Worm (Caenorhabditis elegans) whole organism, early embryonic: Measurements from ENCODE around the gene B0432.10.

ENCODE experiments used
- F13C5.2 ChIP-seq: sonication (generic microtip); optimal IDR thresholded peaks from 2 replicates; lab custom pipeline; 2017; ENCODE audit warnings: mild to moderate bottlenecking, missing genetic modification characterization, inconsistent platforms, missing compliant biosample characterization
- aly-1 ChIP-seq: sonication (generic microtip); optimal IDR thresholded peaks from 2 replicates; lab custom pipeline; 2016; ENCODE audit warnings: missing genetic modification characterization, missing compliant biosample characterization
- ama-1 ChIP-seq: fragments of 150-350 bp; optimal IDR thresholded peaks from 2 replicates; lab custom pipeline; 2014
- ceh-36 ChIP-seq: sonication (generic microtip); optimal IDR thresholded peaks from 2 replicates; lab custom pipeline; 2016; ENCODE audit warnings: missing genetic modification characterization, inconsistent platforms, missing compliant biosample characterization
- ets-7 ChIP-seq: sonication (generic microtip); optimal IDR thresholded peaks from 2 replicates; lab custom pipeline; 2016; ENCODE audit warnings: missing genotype, missing genetic modification characterization, missing compliant biosample characterization
- flt-1 ChIP-seq: fragments of 200-800 bp; sonication (Bioruptor generic); IDR thresholded peaks from 2 replicates; pipeline ENCODE4 v1.3.6; 2022; ENCODE audit warnings: missing genetic modification characterization, missing compliant biosample characterization
- hmg-4 ChIP-seq: fragments of 200-800 bp; sonication (Bioruptor generic); optimal IDR thresholded peaks from 2 replicates; lab custom pipeline; 2018; ENCODE audit warnings: mild to moderate bottlenecking, missing genetic modification characterization, missing compliant biosample characterization
- hnd-1 ChIP-seq: sonication (generic microtip); optimal IDR thresholded peaks from 2 replicates; lab custom pipeline; 2016; ENCODE audit warnings: missing genetic modification characterization, missing compliant biosample characterization
- pes-1 ChIP-seq: fragments of 200-800 bp; sonication (Bioruptor generic); IDR thresholded peaks from 2 replicates; pipeline ENCODE4 v1.3.6; 2022; ENCODE audit warnings: missing genetic modification reagents, missing genetic modification characterization, missing compliant biosample characterization
- scrt-1 ChIP-seq: fragments of 200-800 bp; sonication (Bioruptor generic); IDR thresholded peaks from 2 replicates; pipeline ENCODE4 v1.3.6; 2022; ENCODE audit warnings: missing genetic modification characterization, missing compliant biosample characterization
- sea-1 ChIP-seq: fragments of 200-800 bp; sonication (Bioruptor generic); conservative IDR thresholded peaks from 2 replicates; pipeline ENCODE4 v1.3.6; 2022; ENCODE audit warnings: missing genetic modification characterization, missing compliant biosample characterization
- tbx-37 ChIP-seq: fragments of 200-800 bp; sonication (Bioruptor generic); conservative IDR thresholded peaks from 2 replicates; pipeline ENCODE4 v1.3.6; 2022; ENCODE audit warnings: missing genetic modification reagents, missing genetic modification characterization, missing compliant biosample characterization
- tra-4 ChIP-seq: sonication (generic microtip); optimal IDR thresholded peaks from 2 replicates; lab custom pipeline; 2017; ENCODE audit warnings: missing genetic modification characterization, missing compliant biosample characterization

- TF ChIP-seq ama-1 (lab: Kevin White, UChicago) = no peak
- TF ChIP-seq flt-1 (GFP tag; lab: Robert Waterston, UW) = no peak
- no peak for TF ChIP-seq pes-1 (GFP tag; lab: Robert Waterston, UW)
- TF ChIP-seq aly-1 = no peak
- TF ChIP-seq scrt-1 = no peak
- no peak for TF ChIP-seq ceh-36 (tag; lab: Kevin White, UChicago)
- TF ChIP-seq hmg-4 = no peak
- TF ChIP-seq ets-7 (tag; lab: Kevin White, UChicago) = no peak
- no peak for TF ChIP-seq sea-1 (GFP tag; lab: Robert Waterston, UW)
- TF ChIP-seq hnd-1 (tag; lab: Kevin White, UChicago) = no peak
- no peak for TF ChIP-seq tbx-37 (GFP tag; lab: Robert Waterston, UW)
- TF ChIP-seq tra-4 (tag; lab: Kevin White, UChicago) = no peak
- TF ChIP-seq F13C5.2 (tag; lab: Kevin White, UChicago) = no peak
Measured at ce11 chrII:263563-263962, 22.5 kb downstream of the B0432.10 start, which contains the start of gene scc-2.
